Worm (Caenorhabditis elegans) whole organism, L4 larva: Measurements from ENCODE around the gene C36C5.12.
A peak's percentile ranks its signal among the peaks of the same experiment; 100 is the strongest.

Source experiments
- F10B5.3 ChIP-seq: sonication (generic microtip); optimal IDR thresholded peaks from 2 replicates; lab custom pipeline; 2016; ENCODE audit warnings: mild to moderate bottlenecking, missing genetic modification characterization, missing compliant biosample characterization
- T26A8.4 ChIP-seq: fragments of 200-800 bp; sonication (Bioruptor generic); IDR thresholded peaks from 2 replicates; pipeline ENCODE4 v1.3.6; 2022; ENCODE audit warnings: missing genetic modification characterization, missing compliant biosample characterization
- Y105C5A.15 ChIP-seq: fragments of 200-800 bp; sonication (Bioruptor generic); IDR thresholded peaks from 2 replicates; pipeline ENCODE4 v1.3.6; 2022; ENCODE audit warnings: missing genetic modification characterization, missing compliant biosample characterization
- attf-4 ChIP-seq: sonication (generic microtip); optimal IDR thresholded peaks from 3 replicates; lab custom pipeline; 2017; ENCODE audit warnings: missing biosample characterization, missing genetic modification characterization
- ceh-28 ChIP-seq: fragments of 150-350 bp; optimal IDR thresholded peaks from 2 replicates; lab custom pipeline; 2014; ENCODE audit warnings: missing biosample characterization, missing genetic modification reagents, missing genetic modification characterization
- ces-1 ChIP-seq: fragments of 150-350 bp; sonication (generic microtip); optimal IDR thresholded peaks from 4 replicates; lab custom pipeline; 2014; ENCODE audit warnings: missing biosample characterization, missing genetic modification reagents, missing genetic modification characterization
- daf-8 ChIP-seq: fragments of 200-800 bp; sonication (Bioruptor generic); IDR thresholded peaks from 2 replicates; pipeline ENCODE4 v1.3.6; 2022; ENCODE audit warnings: missing genetic modification characterization, missing compliant biosample characterization
- dmd-6 ChIP-seq: fragments of 200-800 bp; sonication (Bioruptor generic); IDR thresholded peaks from 2 replicates; pipeline ENCODE4 v1.3.6; 2022; ENCODE audit warnings: missing genetic modification reagents, missing genetic modification characterization, missing compliant biosample characterization
- dpl-1 ChIP-seq: fragments of 150-350 bp; optimal IDR thresholded peaks from 2 replicates; lab custom pipeline; 2014; ENCODE audit warnings: missing biosample characterization, missing genetic modification reagents, missing genetic modification characterization
- fkh-10 ChIP-seq: fragments of 150-350 bp; optimal IDR thresholded peaks from 2 replicates; lab custom pipeline; 2014; ENCODE audit warnings: missing biosample characterization, missing genetic modification reagents, missing genetic modification characterization
- gei-8 ChIP-seq: fragments of 200-800 bp; sonication (Bioruptor generic); optimal IDR thresholded peaks from 2 replicates; lab custom pipeline; 2018; ENCODE audit warnings: mild to moderate bottlenecking, missing genetic modification characterization, missing compliant biosample characterization
- hif-1 ChIP-seq, 2 experiments: sonication (generic microtip); optimal IDR thresholded peaks; 2 replicates each; lab custom pipeline; 2016 to 2017; ENCODE audit warnings: missing compliant biosample characterization in 2 of 2, missing genetic modification characterization in 2 of 2, missing genetic modification reagents in 2 of 2, missing genotype in 2 of 2, mild to moderate bottlenecking in 1 of 2
- hlh-11 ChIP-seq: fragments of 200-800 bp; sonication (Bioruptor generic); optimal IDR thresholded peaks from 2 replicates; lab custom pipeline; 2018; ENCODE audit warnings: mild to moderate bottlenecking, missing genetic modification characterization, missing compliant biosample characterization
- hmg-1.1 ChIP-seq: fragments of 200-800 bp; sonication (Bioruptor generic); IDR thresholded peaks from 2 replicates; pipeline ENCODE4 v1.3.6; 2022; ENCODE audit warnings: missing genetic modification reagents, missing genetic modification characterization, missing compliant biosample characterization
- jun-1 ChIP-seq: fragments of 150-350 bp; optimal IDR thresholded peaks from 2 replicates; lab custom pipeline; 2014; ENCODE audit warnings: missing biosample characterization, missing genetic modification reagents, missing genetic modification characterization
- lin-1 ChIP-seq: fragments of 200-800 bp; sonication (Bioruptor generic); IDR thresholded peaks from 2 replicates; pipeline ENCODE4 v1.3.6; 2022; ENCODE audit warnings: missing genetic modification reagents, missing genetic modification characterization, missing compliant biosample characterization
- lsy-2 ChIP-seq, 2 experiments: fragments of 150-350 bp in 1 of 2; sonication (generic microtip) in 1 of 2; optimal IDR thresholded peaks; 2 replicates each; lab custom pipeline; 2014 to 2017; ENCODE audit warnings: missing biosample characterization in 2 of 2, missing genetic modification characterization in 2 of 2
- madf-5 ChIP-seq, 2 experiments: fragments of 200-800 bp; sonication (Bioruptor generic); IDR thresholded peaks; 2 replicates each; pipeline ENCODE4 v1.3.6; 2022; ENCODE audit warnings: missing compliant biosample characterization in 2 of 2, missing genetic modification characterization in 2 of 2
- mep-1 ChIP-seq: fragments of 150-350 bp; sonication (generic microtip); optimal IDR thresholded peaks from 3 replicates; lab custom pipeline; 2014; ENCODE audit warnings: missing biosample characterization, missing genetic modification characterization
- mes-2 ChIP-seq: sonication (generic microtip); optimal IDR thresholded peaks from 2 replicates; lab custom pipeline; 2016; ENCODE audit warnings: missing genotype, mild to moderate bottlenecking, missing genetic modification characterization, missing compliant biosample characterization; ENCODE audit not compliant: poor library complexity, severe bottlenecking
- mxl-3 ChIP-seq: fragments of 200-800 bp; sonication (Bioruptor generic); optimal IDR thresholded peaks from 2 replicates; lab custom pipeline; 2018; ENCODE audit warnings: mild to moderate bottlenecking, missing genetic modification characterization, missing compliant biosample characterization
- nhr-10 ChIP-seq: fragments of 150-350 bp; optimal IDR thresholded peaks from 2 replicates; lab custom pipeline; 2014; ENCODE audit warnings: missing biosample characterization, missing genetic modification characterization
- nhr-111 ChIP-seq: fragments of 200-800 bp; sonication (Bioruptor generic); optimal IDR thresholded peaks from 2 replicates; lab custom pipeline; 2018; ENCODE audit warnings: mild to moderate bottlenecking, missing genetic modification characterization, missing compliant biosample characterization
- nhr-42 ChIP-seq: fragments of 200-800 bp; sonication (Bioruptor generic); IDR thresholded peaks from 2 replicates; pipeline ENCODE4 v1.3.6; 2022; ENCODE audit warnings: missing genetic modification characterization, missing compliant biosample characterization
- nhr-76 ChIP-seq: fragments of 150-350 bp; optimal IDR thresholded peaks from 2 replicates; lab custom pipeline; 2014; ENCODE audit warnings: missing biosample characterization, missing genetic modification characterization
- nhr-77 ChIP-seq: fragments of 150-350 bp; optimal IDR thresholded peaks from 2 replicates; lab custom pipeline; 2014; ENCODE audit warnings: missing biosample characterization, missing genetic modification characterization
- pha-4 ChIP-seq, 2 experiments: fragments of 150-350 bp in 1 of 2; fragments of 200-800 bp in 1 of 2; sonication (Bioruptor generic) in 1 of 2; IDR thresholded peaks in 1 of 2; optimal IDR thresholded peaks in 1 of 2; 2 replicates each; pipeline versions ENCODE4 v1.3.6 to Lab custom; 2014 to 2022; ENCODE audit warnings: missing genetic modification characterization in 2 of 2, missing genetic modification reagents in 2 of 2, missing biosample characterization in 1 of 2, missing compliant biosample characterization in 1 of 2
- php-3 ChIP-seq: fragments of 200-800 bp; sonication (Bioruptor generic); IDR thresholded peaks from 2 replicates; pipeline ENCODE4 v1.3.6; 2022; ENCODE audit warnings: missing genetic modification reagents, missing genetic modification characterization, missing compliant biosample characterization
- rbr-2 ChIP-seq: sonication (generic microtip); optimal IDR thresholded peaks from 2 replicates; lab custom pipeline; 2016; ENCODE audit warnings: missing genotype, missing genetic modification characterization, missing compliant biosample characterization
- set-16 ChIP-seq: fragments of 200-800 bp; sonication (Bioruptor generic); IDR thresholded peaks from 2 replicates; pipeline ENCODE4 v1.3.6; 2022; ENCODE audit warnings: missing genetic modification reagents, missing genetic modification characterization, missing compliant biosample characterization
- snpc-1.2 ChIP-seq: fragments of 200-800 bp; sonication (Bioruptor generic); IDR thresholded peaks from 2 replicates; pipeline ENCODE4 v1.3.6; 2022; ENCODE audit warnings: missing genetic modification reagents, missing genetic modification characterization, missing compliant biosample characterization
- spr-1 ChIP-seq: sonication (generic microtip); optimal IDR thresholded peaks from 2 replicates; lab custom pipeline; 2016; ENCODE audit warnings: mild to moderate bottlenecking, missing genetic modification characterization, missing compliant biosample characterization
- spr-3 ChIP-seq: fragments of 200-800 bp; sonication (Bioruptor generic); optimal IDR thresholded peaks from 2 replicates; lab custom pipeline; 2018; ENCODE audit warnings: mild to moderate bottlenecking, missing genetic modification characterization, missing compliant biosample characterization
- unc-62 ChIP-seq, 3 experiments: fragments of 150-350 bp in 1 of 3; sonication (generic microtip); optimal IDR thresholded peaks in 2 of 3; peaks in 1 of 3; 1 replicate in 1 of 3; 2 replicates in 2 of 3; lab custom pipeline; 2014 to 2017; ENCODE audit warnings: missing biosample characterization in 3 of 3, missing genetic modification characterization in 3 of 3, missing genetic modification reagents in 3 of 3, missing genotype in 1 of 3
- zfp-3 ChIP-seq: fragments of 200-800 bp; sonication (Bioruptor generic); conservative IDR thresholded peaks from 2 replicates; pipeline ENCODE4 v1.3.6; 2022; ENCODE audit warnings: missing genetic modification reagents, missing genetic modification characterization, missing compliant biosample characterization
- ztf-7 ChIP-seq: fragments of 150-350 bp; optimal IDR thresholded peaks from 2 replicates; lab custom pipeline; 2014; ENCODE audit warnings: missing biosample characterization, missing genetic modification characterization

C36C5.12 gene

DNA sequence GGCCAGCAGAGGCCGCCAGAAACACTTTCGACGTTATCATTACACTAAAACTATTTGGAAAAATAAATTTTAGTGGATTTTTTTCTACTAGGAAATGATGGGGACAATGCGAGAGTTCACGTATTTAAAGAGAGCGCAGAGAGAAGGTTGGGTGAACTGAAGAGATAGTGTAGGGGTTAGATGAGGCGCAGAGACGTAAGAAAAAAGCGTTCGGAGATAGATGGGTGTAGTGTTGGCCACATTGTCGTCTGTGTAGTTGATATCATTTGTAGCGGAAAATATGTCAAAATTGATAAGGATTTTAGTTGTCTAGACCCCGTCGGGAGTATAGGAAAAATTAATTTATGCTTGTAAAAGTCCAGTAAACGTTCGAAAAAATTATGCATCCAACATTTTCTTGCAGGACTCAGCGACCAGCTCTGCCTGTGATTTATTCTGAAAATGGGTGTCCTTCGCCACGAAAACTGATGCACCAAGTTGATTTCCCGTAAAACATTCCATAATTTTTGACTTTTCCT is 34.0 kb upstream of the C36C5.12 start, which contains the start of the genes Y73C8B.3 and Y73C8B.9 (continued):
- TF ChIP-seq nhr-76 (tag; lab: Kevin White, UChicago) (no peak), fkh-10 (GFP tag; lab: Kevin White, UChicago) (no peak), nhr-77 (tag; lab: Kevin White, UChicago) (peak; percentile 62), F10B5.3 (tag; lab: Kevin White, UChicago) (no peak), mep-1 (peak; percentile 1)

DNA sequence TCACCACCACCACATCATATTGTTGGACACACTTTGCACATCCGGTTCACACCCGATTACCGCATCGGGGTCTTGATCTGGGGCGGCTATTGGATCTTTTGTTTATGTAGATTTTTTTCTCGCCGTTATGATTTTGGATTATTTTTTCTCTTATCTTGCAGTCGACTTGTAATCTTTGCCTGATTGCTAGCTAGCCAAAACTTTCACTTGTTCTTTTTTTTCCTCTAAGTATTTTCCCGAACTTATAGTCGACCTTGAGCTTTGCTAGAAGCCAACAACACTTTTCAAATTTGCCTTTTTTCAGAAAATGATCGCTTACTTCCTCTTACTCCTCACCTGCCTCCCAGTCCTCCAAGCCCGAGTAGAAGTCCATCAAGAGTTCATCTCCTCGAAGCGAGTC is 28.9 kb upstream of the C36C5.12 start, which contains the start of gene lag-2:
Gene lag-2 (plus strand): TSS at position 301 of the 400 bp plus-strand sequence.
- TF ChIP-seq unc-62 (GFP tag; optimal IDR thresholded peaks at IDR 0.05 in 1 of 2; lab: Kevin White, UChicago), result peak in 1 of 2 experiments; percentile 83
- TF ChIP-seq unc-62 (tag; optimal IDR thresholded peaks at IDR 0.05; lab: Kevin White, UChicago), result no peak
- no peak for TF ChIP-seq zfp-3 (GFP tag; lab: Robert Waterston, UW)
- TF ChIP-seq mes-2 (tag; lab: Kevin White, UChicago), result no peak
- no peak for TF ChIP-seq Y105C5A.15 (GFP tag; lab: Robert Waterston, UW)

DNA sequence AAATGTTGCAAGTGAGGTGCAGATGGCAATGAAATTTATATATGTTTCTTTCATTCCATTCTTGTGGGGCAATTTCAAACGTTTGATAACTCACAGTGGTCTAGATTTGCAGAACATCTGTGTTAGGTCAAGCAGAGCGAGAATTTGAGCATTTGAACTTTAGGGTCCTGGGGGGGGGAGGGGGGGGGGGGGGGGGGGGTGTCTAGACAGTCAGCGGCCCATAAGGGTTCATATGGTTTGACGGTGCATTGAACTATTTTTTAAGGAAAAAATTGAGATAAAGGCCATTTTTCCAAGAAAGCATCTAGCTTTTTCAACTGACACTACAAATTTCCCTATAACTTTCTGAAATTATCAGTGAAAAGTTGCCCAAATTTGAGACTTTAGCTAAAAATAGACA is 26.7 kb upstream of the C36C5.12 start:
- TF ChIP-seq mxl-3 (GFP tag; lab: Kevin White, UChicago) (no peak), pha-4 (GFP tag; IDR thresholded peaks at IDR 0.05; lab: Robert Waterston, UW) (peak; percentile 31; the same call in 1 of the 2 replicates), pha-4 (tag; optimal IDR thresholded peaks at IDR 0.05; lab: Kevin White, UChicago) (no peak), set-16 (GFP tag; lab: Robert Waterston, UW) (peak; percentile 71)

ce11 chrV:3176161-3176560 is 17.0 kb upstream of the C36C5.12 start, which contains the start of gene srab-8:
srab-8 (plus strand) TSS chrV:3176461.
- no peak for TF ChIP-seq T26A8.4 (GFP tag; lab: Robert Waterston, UW)
- TF ChIP-seq lin-1 (GFP tag; lab: Robert Waterston, UW), result no peak
- TF ChIP-seq nhr-10 (tag; lab: Kevin White, UChicago), result no peak
- no peak for TF ChIP-seq ztf-7
- no peak for TF ChIP-seq spr-3 (GFP tag; lab: Kevin White, UChicago)

DNA sequence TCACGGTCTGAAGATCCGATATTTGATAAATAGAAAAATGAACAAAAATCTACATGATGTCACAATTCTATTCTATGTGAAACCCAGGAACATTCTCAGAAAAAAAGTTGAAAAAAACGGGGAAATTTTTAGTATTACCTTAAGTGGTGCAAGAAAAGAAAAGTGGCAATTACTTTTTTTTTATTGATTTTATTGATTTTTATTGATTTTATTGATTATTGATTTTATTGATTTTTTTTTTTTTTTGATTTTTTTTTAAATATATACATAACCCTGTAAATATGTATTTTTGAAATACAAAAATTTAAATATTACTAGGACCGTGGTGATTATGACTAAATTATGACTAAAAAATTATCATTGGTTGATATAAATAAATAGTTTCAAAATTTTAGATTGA is 12.5 kb upstream of the C36C5.12 start:
- no peak for TF ChIP-seq rbr-2 (tag; lab: Kevin White, UChicago)
- peak; percentile 86 for TF ChIP-seq ceh-28 (tag; lab: Kevin White, UChicago)
- TF ChIP-seq dmd-6 (GFP tag; lab: Robert Waterston, UW), result no peak
- TF ChIP-seq jun-1, result no peak
- TF ChIP-seq attf-4, result no peak
- no peak for TF ChIP-seq spr-3 (GFP tag; lab: Kevin White, UChicago)
- no peak for TF ChIP-seq dpl-1 (GFP tag; lab: Kevin White, UChicago)
- TF ChIP-seq snpc-1.2 (GFP tag; lab: Robert Waterston, UW), result no peak
- TF ChIP-seq daf-8 (GFP tag; lab: Robert Waterston, UW), result no peak

DNA sequence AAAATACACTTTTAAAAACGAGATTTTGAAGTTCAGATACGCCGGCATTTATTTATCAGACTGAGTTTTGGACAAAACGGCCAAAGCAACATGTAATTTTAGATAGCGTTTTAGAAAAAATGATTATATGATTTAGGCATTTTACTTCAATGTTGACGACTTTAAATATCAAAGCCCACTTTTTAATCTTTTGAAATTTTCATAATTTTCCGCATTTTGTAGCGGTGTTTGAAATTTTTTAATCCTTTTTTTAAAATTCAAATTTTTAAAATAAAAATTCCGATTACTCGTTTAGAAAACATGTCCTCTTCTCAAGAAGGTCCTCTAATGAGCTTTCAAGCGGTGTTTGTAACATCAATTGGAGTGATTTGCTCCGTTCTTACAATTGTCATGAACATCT is 10.7 kb upstream of the C36C5.12 start, which contains the start of gene srbc-6:
Gene srbc-6 (plus strand): TSS at position 301 of the 400 bp plus-strand sequence.
- no peak for TF ChIP-seq ces-1 (GFP tag; lab: Kevin White, UChicago)
- no peak for TF ChIP-seq spr-1 (tag; lab: Kevin White, UChicago)
- no peak for TF ChIP-seq madf-5 (GFP tag; IDR thresholded peaks at IDR 0.05; lab: Robert Waterston, UW)
- TF ChIP-seq gei-8 (GFP tag; lab: Kevin White, UChicago), result no peak
- no peak for TF ChIP-seq nhr-111 (GFP tag; lab: Kevin White, UChicago)
- TF ChIP-seq jun-1, result no peak
- TF ChIP-seq nhr-42 (GFP tag; lab: Robert Waterston, UW), result no peak
- TF ChIP-seq Y105C5A.15 (GFP tag; lab: Robert Waterston, UW), result no peak
- no peak for TF ChIP-seq lsy-2 (tag; optimal IDR thresholded peaks at IDR 0.05; lab: Kevin White, UChicago)
- no peak for TF ChIP-seq hmg-1.1 (GFP tag; lab: Robert Waterston, UW)
- TF ChIP-seq php-3 (GFP tag; lab: Robert Waterston, UW), result no peak
- TF ChIP-seq mep-1, result no peak
- no peak for TF ChIP-seq hif-1 (tag; optimal IDR thresholded peaks at IDR 0.05; lab: Kevin White, UChicago)
- TF ChIP-seq mxl-3 (GFP tag; lab: Kevin White, UChicago), result no peak
- TF ChIP-seq hlh-11 (tag; lab: Kevin White, UChicago), result no peak
- TF ChIP-seq, all 104 proteins: peak for 0
